Fruit fly (Drosophila melanogaster) whole organism: Measurements from ENCODE around the gene GluRIIE.

Experiments
- CG8478 ChIP-seq: fragments of >200 bp; optimal IDR thresholded peaks from 2 replicates; lab custom pipeline; 2018; ENCODE audit warnings: inconsistent platforms
- Dll ChIP-seq: fragments of >200 bp; optimal IDR thresholded peaks from 2 replicates; lab custom pipeline; 2017
- EcR ChIP-seq, 2 experiments: fragments of >200 bp; optimal IDR thresholded peaks; 2 replicates each; lab custom pipeline; 2017; ENCODE audit warnings: missing biosample characterization in 2 of 2, missing genetic modification characterization in 2 of 2, missing genetic modification reagents in 2 of 2
- pan ChIP-seq: fragments of >200 bp; optimal IDR thresholded peaks from 2 replicates; lab custom pipeline; 2017
- psq ChIP-seq: fragments of >200 bp; optimal IDR thresholded peaks from 2 replicates; lab custom pipeline; 2017
- usp ChIP-seq: fragments of >200 bp; optimal IDR thresholded peaks from 2 replicates; lab custom pipeline; 2017; ENCODE audit warnings: missing biosample characterization, missing genetic modification characterization, mixed read lengths

GluRIIE gene

DNA sequence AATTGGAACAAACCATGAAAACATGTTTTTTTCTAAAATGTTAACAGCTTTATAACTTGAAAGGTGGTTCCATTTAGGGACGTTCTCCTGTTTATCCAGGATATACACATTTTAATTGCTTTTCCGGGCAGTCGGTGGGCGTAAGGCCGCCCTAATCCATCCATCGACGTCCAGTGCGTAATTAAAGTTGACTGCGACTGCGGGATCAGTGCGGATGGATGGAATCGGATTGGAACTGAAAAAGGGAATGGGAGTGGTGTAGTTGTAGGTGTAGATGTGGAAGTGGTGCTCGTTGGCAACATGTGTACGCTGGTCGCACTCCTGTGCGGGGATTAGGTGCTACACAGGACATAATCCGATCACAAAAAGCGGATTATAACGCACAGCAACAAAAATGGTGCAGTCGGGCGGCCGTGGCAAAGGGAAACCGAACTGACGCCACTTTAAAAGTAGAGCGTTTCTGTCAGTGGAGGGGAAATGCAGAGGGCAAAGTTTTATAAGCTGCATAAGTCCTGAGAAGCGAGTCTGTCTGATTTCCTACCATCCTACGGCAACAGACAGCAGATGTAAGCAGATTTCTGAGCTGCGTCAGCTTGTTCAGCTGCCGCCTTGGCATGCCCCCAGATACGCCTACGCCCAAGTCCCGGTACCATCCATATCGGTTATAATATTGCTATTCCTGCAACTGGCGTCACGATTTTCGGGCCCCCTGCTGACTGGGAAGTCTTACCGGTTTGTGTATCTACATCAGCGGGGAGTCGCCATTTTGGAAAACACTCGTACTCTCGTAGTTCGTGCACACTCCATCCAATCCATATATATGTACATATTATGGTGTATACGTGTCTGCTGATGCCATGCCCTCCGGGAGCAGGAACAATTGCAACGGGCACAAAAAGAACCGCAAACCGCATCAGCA lies 50.9 kb downstream of the GluRIIE start:
- TF ChIP-seq psq (no peak), usp (GFP tag; lab: Kevin White, UChicago) (no peak), pan (lab: Kevin White, UChicago) (no peak), CG8478 (lab: Kevin White, UChicago) (no peak), Dll (no peak), EcR (GFP tag; optimal IDR thresholded peaks at IDR 0.05; lab: Kevin White, UChicago) (no peak)

DNA sequence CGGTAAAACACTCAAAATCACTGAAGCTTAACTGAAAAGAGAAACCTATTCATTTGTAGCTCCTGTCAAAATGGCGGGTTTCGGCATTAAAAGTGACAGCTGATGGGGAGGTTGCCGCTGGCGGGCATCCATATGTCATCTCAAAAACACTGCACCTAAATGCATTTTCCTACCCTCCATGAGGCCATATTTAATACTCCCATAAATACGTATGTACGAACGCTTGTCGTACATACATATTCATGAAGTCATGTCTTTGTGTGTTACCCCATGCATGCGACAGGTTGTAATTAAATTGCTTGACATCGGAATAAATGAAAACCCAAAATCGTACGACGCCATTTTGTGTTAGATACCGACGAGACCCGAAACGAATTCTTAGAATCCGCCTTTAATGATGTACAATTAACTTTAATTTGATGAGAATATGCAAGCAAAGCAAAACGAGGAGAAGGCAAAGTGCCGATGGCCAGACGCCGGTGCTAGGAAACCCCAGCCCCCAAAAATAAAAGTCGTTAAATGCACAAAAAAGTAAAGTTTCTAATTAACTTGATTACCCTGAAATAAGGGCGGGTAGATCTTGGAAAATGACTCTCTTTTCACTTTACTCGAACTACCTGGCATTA lies 52.1 kb downstream of the GluRIIE start:
- TF ChIP-seq usp (GFP tag; lab: Kevin White, UChicago) (no peak), EcR (GFP tag; optimal IDR thresholded peaks at IDR 0.05; lab: Kevin White, UChicago) (no peak), pan (lab: Kevin White, UChicago) (no peak), Dll (no peak), CG8478 (lab: Kevin White, UChicago) (no peak), psq (no peak)

DNA sequence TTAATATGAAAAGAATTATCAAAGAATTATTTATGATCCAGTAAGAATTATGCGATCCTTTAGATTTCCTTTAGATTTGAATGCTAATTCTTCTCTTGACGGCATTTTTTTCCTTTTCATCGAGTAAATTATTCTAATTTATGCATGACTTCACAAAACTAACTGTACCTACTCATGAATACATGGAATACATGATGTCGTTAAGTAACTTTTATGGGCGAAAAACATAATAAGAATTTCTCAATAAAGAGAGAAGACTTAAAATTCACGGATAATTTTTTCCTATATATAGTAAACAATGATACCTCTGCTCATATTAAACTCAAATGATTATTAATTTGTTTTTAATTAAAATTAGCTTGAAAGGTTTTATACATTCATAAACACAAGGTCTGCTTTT lies 52.6 kb downstream of the GluRIIE start:
- TF ChIP-seq CG8478 (lab: Kevin White, UChicago) = no peak
- TF ChIP-seq EcR (GFP tag; optimal IDR thresholded peaks at IDR 0.05; lab: Kevin White, UChicago) = no peak
- no peak for TF ChIP-seq Dll
- TF ChIP-seq pan (lab: Kevin White, UChicago) = no peak
- TF ChIP-seq psq = no peak
- no peak for TF ChIP-seq usp (GFP tag; lab: Kevin White, UChicago)

DNA sequence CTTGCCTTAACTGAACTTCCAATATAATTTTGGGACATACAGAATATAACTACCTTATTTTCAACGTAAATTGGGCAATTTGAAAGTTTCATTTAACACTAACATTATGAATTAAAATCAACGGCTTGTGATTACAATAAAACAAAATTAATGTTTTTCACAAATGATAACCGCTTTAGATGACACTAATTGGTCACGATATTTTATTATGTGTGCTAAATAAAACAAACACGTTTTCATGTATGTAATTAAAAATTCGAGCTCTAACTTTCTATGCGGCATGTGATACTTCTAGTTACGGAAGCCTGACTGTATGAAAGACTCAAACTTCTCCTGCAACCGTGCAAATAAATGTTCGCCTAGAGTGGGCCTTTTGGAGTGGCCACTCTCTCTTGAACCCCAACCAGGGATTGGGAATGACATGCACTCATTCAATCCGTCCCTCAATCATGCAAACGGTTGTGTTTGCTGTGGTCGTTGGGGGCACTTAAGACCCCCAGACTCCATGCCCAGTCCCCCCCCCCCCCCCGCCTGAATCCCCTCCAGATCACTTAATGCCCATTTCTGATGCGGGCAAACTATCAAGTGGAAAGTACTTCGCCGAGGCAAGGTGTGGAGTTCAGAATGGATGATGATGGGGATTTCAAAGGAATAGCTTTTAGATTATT lies 53.2 kb downstream of the GluRIIE start:
- TF ChIP-seq EcR (GFP tag; optimal IDR thresholded peaks at IDR 0.05; lab: Kevin White, UChicago) = no peak
- TF ChIP-seq pan (lab: Kevin White, UChicago) = no peak
- no peak for TF ChIP-seq usp (GFP tag; lab: Kevin White, UChicago)
- no peak for TF ChIP-seq psq

DNA sequence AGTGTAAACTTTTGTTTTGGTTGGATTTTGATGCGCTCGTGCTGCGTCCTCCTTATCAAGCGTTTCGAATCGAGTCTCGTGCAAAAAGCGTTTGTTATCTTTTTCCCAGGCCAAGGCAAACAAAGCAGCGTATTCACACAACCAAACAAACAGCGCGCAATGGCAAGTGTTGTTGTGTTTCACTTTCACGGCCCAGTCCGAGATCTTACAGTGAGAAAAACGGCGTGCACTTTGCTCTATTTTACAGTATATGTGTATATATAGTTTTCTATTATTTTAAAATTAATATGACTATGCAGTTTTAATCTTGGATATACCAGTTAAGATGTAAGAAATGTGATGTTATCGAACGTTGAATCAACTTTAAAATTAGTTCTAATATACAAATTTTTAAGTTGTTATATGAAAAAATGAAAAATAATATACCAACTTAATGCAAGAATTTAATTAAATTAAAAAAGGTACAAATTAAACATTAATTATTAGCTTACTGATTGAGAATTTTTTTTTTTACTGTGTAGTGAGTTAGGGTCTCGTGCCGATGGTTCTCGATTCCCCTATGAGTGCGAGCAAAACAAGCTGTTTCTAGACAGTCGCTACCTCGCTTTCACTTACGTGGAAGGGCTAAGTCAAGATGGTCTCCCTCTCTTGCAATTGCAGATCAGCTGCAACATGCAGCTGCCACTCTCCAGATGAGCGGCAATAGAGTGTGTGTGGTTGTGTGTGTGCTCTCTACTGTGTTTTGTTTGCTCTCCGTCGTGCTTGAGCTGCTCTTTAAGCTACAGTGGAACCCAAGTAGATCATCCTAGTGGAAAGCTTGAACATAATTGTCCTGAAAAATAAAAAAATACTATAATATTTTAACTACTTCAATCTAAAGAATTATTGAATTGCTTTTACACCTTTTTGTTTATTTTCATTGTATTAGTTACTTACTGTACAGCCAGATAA lies 54.0 kb downstream of the GluRIIE start:
- no peak for TF ChIP-seq EcR (GFP tag; optimal IDR thresholded peaks at IDR 0.05; lab: Kevin White, UChicago)
- TF ChIP-seq psq = no peak
- no peak for TF ChIP-seq usp (GFP tag; lab: Kevin White, UChicago)
- no peak for TF ChIP-seq CG8478 (lab: Kevin White, UChicago)
- TF ChIP-seq Dll = no peak
- no peak for TF ChIP-seq pan (lab: Kevin White, UChicago)
